Worm (Caenorhabditis elegans) whole organism, young adult: ENCODE measurements around the gene sdc-2.
A peak's percentile ranks its signal among the peaks of the same experiment; 100 is the strongest.

Experiments used
- B0261.1 ChIP-seq: sonication (generic microtip); optimal IDR thresholded peaks from 2 replicates; lab custom pipeline; 2016; ENCODE audit warnings: mild to moderate bottlenecking, missing genetic modification characterization, moderate library complexity, missing compliant biosample characterization
- C17E4.6 ChIP-seq: fragments of 200-800 bp; sonication (Bioruptor generic); IDR thresholded peaks from 2 replicates; pipeline ENCODE4 v1.3.6; 2022; ENCODE audit warnings: missing genetic modification reagents, missing genetic modification characterization, missing compliant biosample characterization
- F52B5.7 ChIP-seq: sonication (generic microtip); optimal IDR thresholded peaks from 2 replicates; lab custom pipeline; 2016; ENCODE audit warnings: mild to moderate bottlenecking, missing genetic modification characterization, missing compliant biosample characterization
- F57C9.4 ChIP-seq: sonication (generic microtip); optimal IDR thresholded peaks from 2 replicates; lab custom pipeline; 2017; ENCODE audit warnings: mild to moderate bottlenecking, missing genetic modification characterization, missing compliant biosample characterization
- T07F8.4 ChIP-seq: sonication (generic microtip); optimal IDR thresholded peaks from 2 replicates; lab custom pipeline; 2016; ENCODE audit warnings: mild to moderate bottlenecking, missing genetic modification characterization, moderate library complexity, missing compliant biosample characterization
- Y53G8AR.9 ChIP-seq: fragments of 200-800 bp; sonication (Bioruptor generic); conservative IDR thresholded peaks from 2 replicates; pipeline ENCODE4 v1.3.6; 2022; ENCODE audit warnings: missing genetic modification reagents, missing genetic modification characterization, missing compliant biosample characterization
- aptf-2 ChIP-seq: fragments of 200-800 bp; sonication (Bioruptor generic); conservative IDR thresholded peaks from 2 replicates; pipeline ENCODE4 v1.3.6; 2022; ENCODE audit warnings: missing genetic modification reagents, missing genetic modification characterization, missing compliant biosample characterization
- atf-7 ChIP-seq: sonication (generic microtip); optimal IDR thresholded peaks from 2 replicates; lab custom pipeline; 2017; ENCODE audit warnings: mild to moderate bottlenecking, missing genetic modification characterization, missing compliant biosample characterization
- bed-2 ChIP-seq: fragments of 200-800 bp; sonication (Bioruptor generic); IDR thresholded peaks from 2 replicates; pipeline ENCODE4 v1.3.6; 2022; ENCODE audit warnings: missing genetic modification reagents, missing genetic modification characterization, missing compliant biosample characterization
- cebp-1 ChIP-seq, 2 experiments: fragments of 200-800 bp in 1 of 2; sonication (Bioruptor generic) in 1 of 2; sonication (generic microtip) in 1 of 2; IDR thresholded peaks in 1 of 2; optimal IDR thresholded peaks in 1 of 2; 2 replicates each; pipeline versions ENCODE4 v1.3.6 to Lab custom; 2017 to 2022; ENCODE audit warnings: missing compliant biosample characterization in 2 of 2, missing genetic modification characterization in 2 of 2, mild to moderate bottlenecking in 1 of 2, missing genetic modification reagents in 1 of 2, moderate library complexity in 1 of 2
- dox-1 ChIP-seq: fragments of 200-800 bp; sonication (Bioruptor generic); IDR thresholded peaks from 2 replicates; pipeline ENCODE4 v1.3.6; 2022; ENCODE audit warnings: missing genetic modification reagents, missing genetic modification characterization, missing compliant biosample characterization
- dpl-1 ChIP-seq: fragments of 150-350 bp; optimal IDR thresholded peaks from 2 replicates; lab custom pipeline; 2014; ENCODE audit warnings: missing biosample characterization, missing genetic modification reagents, missing genetic modification characterization
- egl-44 ChIP-seq: fragments of 200-800 bp; sonication (Bioruptor generic); IDR thresholded peaks from 2 replicates; pipeline ENCODE4 v1.3.6; 2022; ENCODE audit warnings: missing genetic modification reagents, missing genetic modification characterization, missing compliant biosample characterization
- ets-4 ChIP-seq: fragments of 200-800 bp; sonication (Bioruptor generic); optimal IDR thresholded peaks from 2 replicates; lab custom pipeline; 2018; ENCODE audit warnings: mild to moderate bottlenecking, missing genetic modification characterization, missing compliant biosample characterization
- him-1 ChIP-seq: sonication (generic microtip); optimal IDR thresholded peaks from 2 replicates; lab custom pipeline; 2016; ENCODE audit warnings: missing genotype, missing genetic modification reagents, missing genetic modification characterization, missing compliant biosample characterization
- let-607 ChIP-seq, 2 experiments: fragments of 200-800 bp in 1 of 2; sonication (Bioruptor generic) in 1 of 2; sonication (generic microtip) in 1 of 2; optimal IDR thresholded peaks; 2 replicates each; lab custom pipeline; 2016 to 2018; ENCODE audit warnings: mild to moderate bottlenecking in 2 of 2, missing compliant biosample characterization in 2 of 2, missing genetic modification characterization in 2 of 2, moderate library complexity in 2 of 2, missing genotype in 1 of 2
- lin-35 ChIP-seq, 3 experiments: fragments of 150-350 bp in 2 of 3; sonication (generic microtip) in 1 of 3; optimal IDR thresholded peaks; 2 replicates each; lab custom pipeline; 2014 to 2018; ENCODE audit warnings: missing biosample characterization in 3 of 3, missing genetic modification characterization in 3 of 3, missing genetic modification reagents in 3 of 3
- madf-10 ChIP-seq: sonication (generic microtip); optimal IDR thresholded peaks from 2 replicates; lab custom pipeline; 2016; ENCODE audit warnings: mild to moderate bottlenecking, missing genetic modification characterization, missing compliant biosample characterization
- mcd-1 ChIP-seq: fragments of 200-800 bp; sonication (Bioruptor generic); IDR thresholded peaks from 2 replicates; pipeline ENCODE4 v1.3.6; 2022; ENCODE audit warnings: missing genetic modification reagents, missing genetic modification characterization, missing compliant biosample characterization
- mes-4 ChIP-seq: sonication (generic microtip); optimal IDR thresholded peaks from 2 replicates; lab custom pipeline; 2016; ENCODE audit warnings: missing genotype, missing genetic modification characterization, missing compliant biosample characterization
- nfya-1 ChIP-seq: sonication (generic microtip); optimal IDR thresholded peaks from 2 replicates; lab custom pipeline; 2017; ENCODE audit warnings: antibody characterized with exemption, missing compliant biosample characterization, missing genetic modification characterization, borderline replicate concordance; ENCODE audit not compliant: insufficient read depth
- nhr-80 ChIP-seq: sonication (generic microtip); optimal IDR thresholded peaks from 2 replicates; lab custom pipeline; 2016; ENCODE audit warnings: missing genetic modification characterization, missing compliant biosample characterization
- nhr-90 ChIP-seq: sonication (generic microtip); optimal IDR thresholded peaks from 2 replicates; lab custom pipeline; 2016; ENCODE audit warnings: missing genotype, mild to moderate bottlenecking, missing genetic modification characterization, missing compliant biosample characterization
- pha-4 ChIP-seq: fragments of 150-350 bp; sonication (generic microtip); optimal IDR thresholded peaks from 2 replicates; lab custom pipeline; 2014; ENCODE audit warnings: missing biosample characterization, missing genetic modification reagents, missing genetic modification characterization
- sdz-38 ChIP-seq: sonication (generic microtip); optimal IDR thresholded peaks from 2 replicates; lab custom pipeline; 2016; ENCODE audit warnings: missing genotype, missing genetic modification characterization, missing compliant biosample characterization
- sea-2 ChIP-seq: fragments of 200-800 bp; sonication (Bioruptor generic); IDR thresholded peaks from 2 replicates; pipeline ENCODE4 v1.3.6; 2022; ENCODE audit warnings: missing genetic modification characterization, missing compliant biosample characterization
- snpc-1.1 ChIP-seq: sonication (generic microtip); optimal IDR thresholded peaks from 2 replicates; lab custom pipeline; 2017; ENCODE audit warnings: missing genetic modification characterization, mild to moderate bottlenecking, missing compliant biosample characterization, antibody characterized with exemption, moderate library complexity, missing genotype, missing genetic modification reagents; ENCODE audit not compliant: insufficient read depth
- snpc-3.4 ChIP-seq: sonication (generic microtip); optimal IDR thresholded peaks from 2 replicates; lab custom pipeline; 2017; ENCODE audit warnings: missing genetic modification characterization, mild to moderate bottlenecking, missing compliant biosample characterization, antibody characterized with exemption, moderate library complexity, missing genotype, missing genetic modification reagents
- snpc-4 ChIP-seq, 5 experiments: fragments of 150-350 bp in 1 of 5; sonication (generic microtip) in 4 of 5; optimal IDR thresholded peaks; 2 replicates each; lab custom pipeline; 2014 to 2018; ENCODE audit warnings: missing genetic modification characterization in 5 of 5, missing biosample characterization in 3 of 5, antibody characterized with exemption in 2 of 5, mild to moderate bottlenecking in 2 of 5, missing compliant biosample characterization in 2 of 5, missing genotype in 2 of 5, moderate library complexity in 2 of 5, missing genetic modification reagents in 1 of 5
- tbp1 ChIP-seq: fragments of 200-800 bp; sonication (Bioruptor generic); optimal IDR thresholded peaks from 2 replicates; lab custom pipeline; 2018; ENCODE audit warnings: mild to moderate bottlenecking, missing genetic modification characterization, missing compliant biosample characterization
- tbx-9 ChIP-seq: sonication (generic microtip); optimal IDR thresholded peaks from 2 replicates; lab custom pipeline; 2016; ENCODE audit warnings: borderline replicate concordance, missing genetic modification characterization, inconsistent platforms, missing compliant biosample characterization
- tlf-1 ChIP-seq: fragments of 200-800 bp; sonication (Bioruptor generic); optimal IDR thresholded peaks from 2 replicates; lab custom pipeline; 2018; ENCODE audit warnings: mild to moderate bottlenecking, missing genetic modification characterization, missing compliant biosample characterization
- unc-62 ChIP-seq: fragments of 150-350 bp; optimal IDR thresholded peaks from 2 replicates; lab custom pipeline; 2014; ENCODE audit warnings: missing biosample characterization, missing genetic modification reagents, missing genetic modification characterization
- xnd-1 ChIP-seq: sonication (generic microtip); optimal IDR thresholded peaks from 2 replicates; lab custom pipeline; 2016; ENCODE audit warnings: missing genotype, missing genetic modification reagents, missing genetic modification characterization, missing compliant biosample characterization
- zfh-2 ChIP-seq: fragments of 200-800 bp; sonication (Bioruptor generic); conservative IDR thresholded peaks from 2 replicates; pipeline ENCODE4 v1.3.6; 2022; ENCODE audit warnings: missing genetic modification reagents, missing genetic modification characterization, missing compliant biosample characterization
- ztf-22 ChIP-seq: fragments of 200-800 bp; sonication (Bioruptor generic); optimal IDR thresholded peaks from 2 replicates; lab custom pipeline; 2018; ENCODE audit warnings: mild to moderate bottlenecking, missing genetic modification characterization, moderate library complexity, missing compliant biosample characterization
- ztf-28 ChIP-seq: fragments of 200-800 bp; sonication (Bioruptor generic); IDR thresholded peaks from 2 replicates; pipeline ENCODE4 v1.3.6; 2022; ENCODE audit warnings: missing genetic modification reagents, missing genetic modification characterization, missing compliant biosample characterization
- ztf-3 ChIP-seq: fragments of 200-800 bp; sonication (Bioruptor generic); optimal IDR thresholded peaks from 2 replicates; lab custom pipeline; 2018; ENCODE audit warnings: mild to moderate bottlenecking, missing genetic modification characterization, missing compliant biosample characterization

The sdc-2 gene

DNA sequence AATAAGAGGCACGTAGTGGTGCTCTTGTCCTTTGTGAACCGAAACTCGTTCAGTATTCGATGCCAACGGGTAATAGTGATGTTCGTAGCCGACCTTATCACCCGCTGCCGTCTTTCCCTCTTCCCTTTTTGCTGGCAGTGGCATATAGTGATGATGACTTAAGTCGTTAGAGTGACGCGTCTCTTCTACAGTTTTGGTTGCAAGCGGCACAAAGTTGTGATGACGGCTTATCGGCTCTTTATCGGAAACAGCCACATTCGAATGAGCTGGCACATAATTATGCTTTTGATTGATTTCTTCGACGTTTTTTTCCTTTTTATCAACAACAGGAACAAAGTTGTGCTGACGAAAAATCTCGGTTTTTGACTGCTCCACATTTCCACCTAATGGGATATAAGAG, 7.1 kb upstream of the sdc-2 start:
- TF ChIP-seq madf-10 (tag; lab: Kevin White, UChicago) (peak; percentile 2), ztf-3 (GFP tag; lab: Kevin White, UChicago) (no peak), Y53G8AR.9 (GFP tag; lab: Robert Waterston, UW) (peak; percentile 44; the same call in 1 of the 2 replicates), him-1 (tag; lab: Kevin White, UChicago) (no peak), let-607 (tag; optimal IDR thresholded peaks at IDR 0.05; lab: Kevin White, UChicago) (peak; percentile 90), egl-44 (GFP tag; lab: Robert Waterston, UW) (peak; percentile 69; the same call in 1 of the 2 replicates), dox-1 (peak; percentile 73), mcd-1 (no peak), snpc-3.4 (tag; lab: Kevin White, UChicago) (no peak), tbx-9 (tag; lab: Kevin White, UChicago) (no peak), ztf-28 (GFP tag; lab: Robert Waterston, UW) (no peak), zfh-2 (GFP tag; lab: Robert Waterston, UW) (0 out of 2 replicates have a peak, but pooled peaks have one; percentile 13), unc-62 (GFP tag; lab: Kevin White, UChicago) (peak; percentile 60), atf-7 (tag; lab: Kevin White, UChicago) (peak; percentile 88), pha-4 (tag; lab: Kevin White, UChicago) (peak; percentile 75), dpl-1 (GFP tag; lab: Kevin White, UChicago) (no peak), ztf-22 (GFP tag; lab: Kevin White, UChicago) (peak; percentile 18), B0261.1 (tag; lab: Kevin White, UChicago) (no peak), nhr-80 (tag; lab: Kevin White, UChicago) (peak; percentile 99), cebp-1 (GFP tag; IDR thresholded peaks at IDR 0.05; lab: Robert Waterston, UW) (no peak), cebp-1 (tag; optimal IDR thresholded peaks at IDR 0.05; lab: Kevin White, UChicago) (peak; percentile 50), nhr-90 (tag; lab: Kevin White, UChicago) (peak; percentile 75), ets-4 (GFP tag; lab: Kevin White, UChicago) (peak; percentile 96)

DNA sequence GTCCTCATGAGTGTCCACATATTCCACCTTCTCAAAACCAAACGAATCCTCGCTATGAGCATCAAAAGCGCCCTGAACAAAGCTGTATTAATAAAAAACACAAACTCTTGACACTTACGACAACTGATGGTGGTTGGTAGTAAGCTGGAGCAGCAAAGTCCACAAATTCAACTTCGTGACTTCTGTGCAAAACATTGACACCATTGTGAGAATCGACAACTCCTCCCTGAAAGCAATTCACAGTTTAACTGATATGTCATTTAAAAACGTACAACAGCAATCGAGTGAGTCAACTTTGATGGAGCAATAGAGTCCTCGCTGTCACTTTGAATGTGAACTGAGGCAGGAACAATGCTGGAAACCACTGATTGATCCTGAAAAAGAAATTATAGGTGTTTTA, 5.1 kb upstream of the sdc-2 start:
- TF ChIP-seq F57C9.4 (tag; lab: Kevin White, UChicago) (no peak), nhr-80 (tag; lab: Kevin White, UChicago) (peak; percentile 33)
- TF ChIP-seq, all 124 proteins: peak for 1

DNA sequence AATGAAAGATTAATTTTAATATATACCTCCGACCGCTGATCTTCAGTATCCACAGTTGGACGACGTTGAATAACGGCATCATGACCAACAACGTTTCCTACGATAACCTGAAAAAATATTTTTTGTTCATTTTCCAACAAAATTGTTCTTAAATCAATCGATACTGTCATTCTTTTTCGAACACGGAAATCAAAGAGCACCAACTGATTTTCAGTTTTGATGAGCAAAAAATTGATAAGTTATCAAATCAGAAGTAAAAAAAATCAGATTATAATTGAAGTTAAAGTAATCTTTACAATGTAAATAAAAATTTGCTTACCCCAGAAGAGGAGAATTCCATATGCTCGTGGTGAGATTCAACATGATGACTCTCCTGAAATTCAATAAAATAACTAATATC, 4.1 kb upstream of the sdc-2 start:
- TF ChIP-seq nhr-90 (tag; lab: Kevin White, UChicago) (no peak), ztf-3 (GFP tag; lab: Kevin White, UChicago) (no peak), sea-2 (GFP tag; lab: Robert Waterston, UW) (no peak), sdz-38 (tag; lab: Kevin White, UChicago) (no peak), snpc-1.1 (tag; lab: Kevin White, UChicago) (no peak), tbx-9 (tag; lab: Kevin White, UChicago) (no peak)

DNA sequence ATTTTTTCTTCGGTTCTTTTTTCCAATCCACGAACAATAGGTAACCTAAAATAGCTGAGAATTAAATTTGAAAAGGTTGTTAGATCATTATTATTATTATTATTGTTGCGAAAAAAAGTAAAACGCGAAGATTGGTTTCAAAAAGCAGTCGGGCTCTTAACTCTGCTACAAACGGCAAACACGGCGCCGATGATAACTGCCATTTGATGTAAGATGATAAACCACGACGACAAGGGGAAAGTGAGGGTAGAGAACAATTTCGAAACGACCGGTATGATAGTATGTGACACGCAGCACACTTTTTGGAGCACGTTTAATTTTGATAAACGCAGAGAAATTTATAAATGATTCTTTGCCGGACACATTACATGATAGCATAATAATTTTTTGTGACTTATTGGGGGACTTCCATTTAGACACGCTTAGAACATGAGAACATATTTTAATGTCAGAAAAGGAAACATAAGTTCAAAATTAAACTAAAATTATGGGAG, 3.4 kb upstream of the sdc-2 start, which contains the start of gene hpo-34:
Gene hpo-34 (minus strand): TSS at position 51 of the 494 bp plus-strand sequence.
- TF ChIP-seq dox-1 (peak; percentile 60), mes-4 (tag; lab: Kevin White, UChicago) (no peak), snpc-4 (GFP tag; optimal IDR thresholded peaks at IDR 0.05; lab: Kevin White, UChicago) (no peak), snpc-4 (tag; optimal IDR thresholded peaks at IDR 0.05; lab: Kevin White, UChicago) (peak in 1 of 4 experiments; percentile 25), tlf-1 (no peak), cebp-1 (GFP tag; IDR thresholded peaks at IDR 0.05; lab: Robert Waterston, UW) (no peak; the same call in 1 of the 2 replicates), cebp-1 (tag; optimal IDR thresholded peaks at IDR 0.05; lab: Kevin White, UChicago) (peak; percentile 69), nfya-1 (tag; lab: Kevin White, UChicago) (no peak), ets-4 (GFP tag; lab: Kevin White, UChicago) (peak; percentile 56), T07F8.4 (tag; lab: Kevin White, UChicago) (no peak), unc-62 (GFP tag; lab: Kevin White, UChicago) (no peak), atf-7 (tag; lab: Kevin White, UChicago) (peak; percentile 41), nhr-80 (tag; lab: Kevin White, UChicago) (peak; percentile 98), let-607 (tag; optimal IDR thresholded peaks at IDR 0.05; lab: Kevin White, UChicago) (peak; percentile 62 to 80), F52B5.7 (tag; lab: Kevin White, UChicago) (no peak), C17E4.6 (GFP tag; lab: Robert Waterston, UW) (no peak), ztf-22 (GFP tag; lab: Kevin White, UChicago) (no peak), B0261.1 (tag; lab: Kevin White, UChicago) (no peak), aptf-2 (no peak), xnd-1 (no peak), bed-2 (no peak), tbp1 (GFP tag; lab: Kevin White, UChicago) (no peak), lin-35 (GFP tag; optimal IDR thresholded peaks at IDR 0.05; lab: Kevin White, UChicago) (no peak)
